Worm (Caenorhabditis elegans) whole organism, midembryonic: ENCODE results near the gene hst-3.2.
"Not testable (repeated sequence)": the region's sequence is repeated elsewhere in the genome, so short reads cannot be mapped to it uniquely, and the experiment has no call there.

Experiments
- T22C8.4 ChIP-seq: fragments of 200-800 bp; sonication (Bioruptor generic); IDR thresholded peaks from 2 replicates; pipeline ENCODE4 v1.3.6; 2022; ENCODE audit warnings: missing genetic modification characterization, missing compliant biosample characterization
- cog-1 ChIP-seq: sonication (generic microtip); optimal IDR thresholded peaks from 2 replicates; lab custom pipeline; 2016; ENCODE audit warnings: missing genetic modification characterization, missing compliant biosample characterization
- klf-2 ChIP-seq: fragments of 200-800 bp; sonication (Bioruptor generic); conservative IDR thresholded peaks from 2 replicates; pipeline ENCODE4 v1.3.6; 2022; ENCODE audit warnings: missing genetic modification reagents, missing genetic modification characterization, missing compliant biosample characterization
- med-1 ChIP-seq: sonication (generic microtip); optimal IDR thresholded peaks from 2 replicates; lab custom pipeline; 2017; ENCODE audit warnings: missing genetic modification characterization, mild to moderate bottlenecking, missing compliant biosample characterization, antibody characterized with exemption, missing genetic modification reagents; ENCODE audit not compliant: insufficient read depth
- ref-1 ChIP-seq: fragments of 200-800 bp; sonication (Bioruptor generic); conservative IDR thresholded peaks from 2 replicates; pipeline ENCODE4 v1.3.6; 2022; ENCODE audit warnings: missing genetic modification reagents, missing genetic modification characterization, missing compliant biosample characterization
- tab-1 ChIP-seq: fragments of 200-800 bp; sonication (Bioruptor generic); IDR thresholded peaks from 2 replicates; pipeline ENCODE4 v1.3.6; 2022; ENCODE audit warnings: missing genetic modification characterization, missing compliant biosample characterization

DNA sequence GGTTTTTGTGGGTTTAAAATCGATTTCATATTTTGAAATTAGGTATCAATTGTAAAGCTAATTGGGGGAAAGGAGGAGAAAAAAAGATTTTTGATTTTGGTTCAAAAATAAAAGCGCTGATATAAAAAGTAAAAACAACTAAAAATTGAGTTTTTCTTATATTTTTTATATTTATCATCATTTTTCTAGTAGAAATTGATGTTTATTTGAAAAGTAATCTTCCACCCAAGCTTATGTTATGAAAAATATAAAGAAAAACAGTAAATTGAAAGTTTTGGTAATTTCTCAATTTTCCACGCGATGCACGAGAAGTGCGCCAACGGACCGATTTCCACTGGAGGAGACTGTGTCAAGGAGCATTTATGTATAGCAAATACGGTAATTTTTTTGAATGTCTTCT lies 29.5 kb downstream of the hst-3.2 start, which contains the start of gene B0410.1:
- not testable (repeated sequence) for TF ChIP-seq cog-1 (tag; lab: Kevin White, UChicago); T22C8.4 (GFP tag; lab: Robert Waterston, UW); tab-1 (GFP tag; lab: Robert Waterston, UW); ref-1 (GFP tag; lab: Robert Waterston, UW); med-1; klf-2
